Worm (Caenorhabditis elegans): ENCODE results near the gene chil-4.

ce11 chrII:9827852-9828251, 27.7 kb downstream of the chil-4 start, which contains the start of gene eyg-1:
- no peak for TF ChIP-seq W03F9.2 (tag; optimal IDR thresholded peaks at IDR 0.05)
- no peak for TF ChIP-seq dao-5 (tag; optimal IDR thresholded peaks at IDR 0.05)
- no peak for TF ChIP-seq him-1 (tag; optimal IDR thresholded peaks at IDR 0.05)

All from whole organism, L4/young adult.